Fruit fly (Drosophila melanogaster): ENCODE data around the gene CG7368.

CG7368 gene

dm6 chr3L:11556637-11557036, 40.4 kb upstream of the CG7368 start (continued):
- TF ChIP-seq ewg (GFP tag; optimal IDR thresholded peaks at IDR 0.05), result no peak
- peak; percentile 71; the same call in 1 of the 2 replicates for TF ChIP-seq CG11696 (GFP tag; IDR thresholded peaks at IDR 0.05)
- TF ChIP-seq usp (GFP tag; optimal IDR thresholded peaks at IDR 0.05), result no peak
- peak; percentile 21 for TF ChIP-seq CG12391 (tag; optimal IDR thresholded peaks at IDR 0.05)
- peak; percentile 27 for TF ChIP-seq CG10147 (GFP tag; optimal IDR thresholded peaks at IDR 0.05)
- TF ChIP-seq dpn (GFP tag; optimal IDR thresholded peaks at IDR 0.05), result peak in 1 of 2 experiments; percentile 24
- TF ChIP-seq scrt (GFP tag; optimal IDR thresholded peaks at IDR 0.05), result peak; percentile 7
- no peak for TF ChIP-seq CG12236 (GFP tag; optimal IDR thresholded peaks at IDR 0.05)
- TF ChIP-seq Dbx (GFP tag; IDR thresholded peaks at IDR 0.05), result peak; percentile 49; the same call in 1 of the 3 replicates
- peak; percentile 41 for TF ChIP-seq caup (GFP tag; optimal IDR thresholded peaks at IDR 0.05; ENCODE audit: severe bottlenecking)
- TF ChIP-seq eve (GFP tag; optimal IDR thresholded peaks at IDR 0.05), result peak in 1 of 2 experiments; percentile 38
- no peak for TF ChIP-seq btn (GFP tag; optimal IDR thresholded peaks at IDR 0.05)
- TF ChIP-seq Mes4 (GFP tag; optimal IDR thresholded peaks at IDR 0.05), result no peak
- TF ChIP-seq toy (GFP tag; IDR thresholded peaks at IDR 0.05), result no peak
- TF ChIP-seq sc (optimal IDR thresholded peaks at IDR 0.05), result no peak
- TF ChIP-seq sc (GFP tag; optimal IDR thresholded peaks at IDR 0.05), result no peak
- 0 out of 2 replicates have a peak, but pooled peaks have one; percentile 13 for TF ChIP-seq CG3847 (GFP tag; IDR thresholded peaks at IDR 0.05)
- no peak for TF ChIP-seq pita (GFP tag; optimal IDR thresholded peaks at IDR 0.05)
- TF ChIP-seq tio (GFP tag; optimal IDR thresholded peaks at IDR 0.05), result peak; percentile 34
- peak; percentile 12 for TF ChIP-seq Ets65A (GFP tag)
- TF ChIP-seq Rfx (GFP tag; IDR thresholded peaks at IDR 0.05), result peak; percentile 38; the same call in 1 of the 2 replicates
- TF ChIP-seq CG8765 (GFP tag; IDR thresholded peaks at IDR 0.05), result no peak
- TF ChIP-seq al (GFP tag; IDR thresholded peaks at IDR 0.05), result 0 out of 2 replicates have a peak, but pooled peaks have one; percentile 3
- TF ChIP-seq ERR (GFP tag; optimal IDR thresholded peaks at IDR 0.05), result no peak
- TF ChIP-seq Atf6 (GFP tag; IDR thresholded peaks at IDR 0.05), result 0 out of 2 replicates have a peak, but pooled peaks have one; percentile 33
- TF ChIP-seq luna (GFP tag; optimal IDR thresholded peaks at IDR 0.05), result no peak
- peak; percentile 10 for TF ChIP-seq ind (GFP tag; optimal IDR thresholded peaks at IDR 0.05)
- TF ChIP-seq pan (optimal IDR thresholded peaks at IDR 0.05), result no peak
- peak in 1 of 2 experiments; percentile 20 for TF ChIP-seq pan (GFP tag; optimal IDR thresholded peaks at IDR 0.05 in 1 of 2, IDR thresholded peaks at IDR 0.05 in 1 of 2)
- peak; percentile 8 for TF ChIP-seq CG15269 (tag; optimal IDR thresholded peaks at IDR 0.05)
- no peak for TF ChIP-seq HmgZ (tag; optimal IDR thresholded peaks at IDR 0.05)
- peak in 1 of 2 experiments; percentile 9 for TF ChIP-seq Pdp1 (GFP tag; optimal IDR thresholded peaks at IDR 0.05)
- TF ChIP-seq CG15514 (GFP tag; optimal IDR thresholded peaks at IDR 0.05), result no peak
- TF ChIP-seq BtbVII (GFP tag; optimal IDR thresholded peaks at IDR 0.05), result no peak
- no peak for TF ChIP-seq trh (GFP tag; optimal IDR thresholded peaks at IDR 0.05)
- peak; percentile 70 for TF ChIP-seq CG3281 (GFP tag; optimal IDR thresholded peaks at IDR 0.05)
- TF ChIP-seq CG2712 (tag; optimal IDR thresholded peaks at IDR 0.05), result peak; percentile 11
- TF ChIP-seq Dek (tag; optimal IDR thresholded peaks at IDR 0.05), result peak; percentile 51
- TF ChIP-seq hb (GFP tag; IDR thresholded peaks at IDR 0.05; ENCODE audit: partially characterized antibody), result no peak
- peak; percentile 27 for TF ChIP-seq Oli (tag; optimal IDR thresholded peaks at IDR 0.05)
- peak; percentile 36 for TF ChIP-seq mam (GFP tag; optimal IDR thresholded peaks at IDR 0.05)
- no peak for TF ChIP-seq tna (GFP tag; IDR thresholded peaks at IDR 0.05; ENCODE audit: partially characterized antibody)
- TF ChIP-seq Fer1 (GFP tag; optimal IDR thresholded peaks at IDR 0.05), result peak; percentile 11
- TF ChIP-seq CG17385 (GFP tag; optimal IDR thresholded peaks at IDR 0.05), result peak; percentile 19
- no peak for TF ChIP-seq repo (GFP tag; optimal IDR thresholded peaks at IDR 0.05)
- TF ChIP-seq crc (GFP tag; optimal IDR thresholded peaks at IDR 0.05), result no peak
- peak; percentile 31 for TF ChIP-seq fd3F (GFP tag; optimal IDR thresholded peaks at IDR 0.05)
- TF ChIP-seq CG8388 (GFP tag; optimal IDR thresholded peaks at IDR 0.05), result peak; percentile 24
- peak; percentile 44 for TF ChIP-seq CG18619 (GFP tag; optimal IDR thresholded peaks at IDR 0.05)
- no peak for TF ChIP-seq CG10979 (tag; optimal IDR thresholded peaks at IDR 0.05)
- no peak for TF ChIP-seq ssp (GFP tag; IDR thresholded peaks at IDR 0.05)

Measured in whole organism, embryonic.